Worm (Caenorhabditis elegans) whole organism, L4/young adult: ENCODE data around the gene C17G1.14.

Experiments used
- W03F9.2 ChIP-seq: fragments of 150-350 bp; optimal IDR thresholded peaks from 2 replicates; lab custom pipeline; 2014; ENCODE audit warnings: missing biosample characterization, missing genetic modification characterization
- dao-5 ChIP-seq: sonication (generic microtip); optimal IDR thresholded peaks from 2 replicates; lab custom pipeline; 2016; ENCODE audit warnings: missing genotype, missing genetic modification characterization, moderate library complexity, missing compliant biosample characterization
- him-1 ChIP-seq: sonication (generic microtip); optimal IDR thresholded peaks from 2 replicates; lab custom pipeline; 2016; ENCODE audit warnings: missing genotype, missing genetic modification reagents, missing genetic modification characterization, missing compliant biosample characterization

C17G1.14 gene

DNA sequence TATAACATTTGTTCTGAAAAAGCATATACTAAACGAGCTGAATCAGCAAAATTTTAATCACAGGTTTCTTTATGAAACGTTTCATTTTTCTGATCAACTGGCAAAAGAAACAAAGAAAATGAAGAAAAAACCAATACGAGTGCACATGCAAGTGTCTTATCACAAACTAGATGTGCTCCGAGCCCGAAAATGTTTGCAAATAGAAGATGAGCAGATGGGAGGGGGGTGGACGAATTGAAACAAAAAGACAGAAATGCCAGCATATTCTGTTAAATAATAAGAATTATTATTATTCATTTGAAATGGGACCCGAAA lies 4.6 kb upstream of the C17G1.14 start:
- TF ChIP-seq him-1 (tag; lab: Kevin White, UChicago) (no peak), W03F9.2 (tag; lab: Kevin White, UChicago) (no peak), dao-5 (no peak)

DNA sequence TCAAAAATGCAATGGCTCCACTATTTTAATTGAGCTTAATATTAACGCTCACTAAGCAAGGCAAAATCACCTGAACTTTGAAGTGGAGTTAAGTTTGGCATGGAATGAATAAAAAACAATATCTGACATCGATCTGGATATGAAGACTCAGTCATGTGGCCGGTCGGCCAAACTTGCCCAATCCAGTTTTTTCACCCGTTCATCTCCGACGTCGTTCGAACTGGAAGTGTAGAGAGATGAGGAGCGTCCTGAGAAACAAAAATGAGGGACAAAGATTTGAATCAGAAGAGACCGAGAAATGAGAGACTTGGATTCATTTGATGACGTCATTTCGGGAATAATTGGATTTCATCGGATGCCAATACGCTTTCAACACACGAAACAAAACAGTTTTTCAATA lies 522 bp upstream of the C17G1.14 start:
- TF ChIP-seq W03F9.2 (tag; lab: Kevin White, UChicago) = no peak
- no peak for TF ChIP-seq him-1 (tag; lab: Kevin White, UChicago)
- no peak for TF ChIP-seq dao-5

DNA sequence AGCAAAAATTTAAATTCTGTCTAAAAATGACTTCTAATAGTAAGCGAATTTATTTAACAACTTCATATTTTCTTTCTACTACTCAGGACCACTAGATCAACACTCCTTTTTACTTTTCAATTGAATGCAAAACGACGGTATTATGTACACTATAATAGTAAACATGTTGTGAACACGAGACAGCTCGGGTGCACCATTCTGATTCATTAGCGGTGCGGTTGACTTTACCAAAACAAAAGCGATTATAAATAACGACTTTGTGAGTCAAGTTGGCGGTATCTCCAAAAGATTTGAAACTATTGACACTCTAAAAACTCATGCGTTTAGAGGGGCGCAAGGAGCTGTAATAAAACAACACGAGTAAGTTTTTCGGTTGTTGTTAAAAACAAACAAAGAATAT lies 1.9 kb downstream of the C17G1.14 start:
- TF ChIP-seq W03F9.2 (tag; lab: Kevin White, UChicago) = no peak
- no peak for TF ChIP-seq him-1 (tag; lab: Kevin White, UChicago)
- no peak for TF ChIP-seq dao-5

DNA sequence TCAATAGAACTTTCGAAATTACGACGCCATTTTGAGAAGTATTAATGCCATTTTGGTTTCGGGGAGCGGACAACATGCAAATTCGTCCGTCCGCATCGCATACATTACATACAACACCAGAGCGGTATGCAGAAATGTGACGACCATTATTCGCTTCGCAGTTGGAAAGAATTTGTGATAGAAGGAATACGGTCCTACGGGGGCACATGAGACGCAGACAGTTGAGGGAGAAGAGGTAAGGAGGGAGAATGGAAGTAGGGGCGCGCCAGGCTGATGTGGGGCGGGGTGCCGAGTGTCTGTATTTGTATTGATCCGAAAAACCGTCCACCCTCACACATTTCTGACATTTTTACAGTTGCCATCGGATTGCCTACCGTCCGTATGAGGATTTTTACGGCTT lies 2.8 kb downstream of the C17G1.14 start:
- TF ChIP-seq him-1 (tag; lab: Kevin White, UChicago) (no peak), W03F9.2 (tag; lab: Kevin White, UChicago) (no peak), dao-5 (no peak)

DNA sequence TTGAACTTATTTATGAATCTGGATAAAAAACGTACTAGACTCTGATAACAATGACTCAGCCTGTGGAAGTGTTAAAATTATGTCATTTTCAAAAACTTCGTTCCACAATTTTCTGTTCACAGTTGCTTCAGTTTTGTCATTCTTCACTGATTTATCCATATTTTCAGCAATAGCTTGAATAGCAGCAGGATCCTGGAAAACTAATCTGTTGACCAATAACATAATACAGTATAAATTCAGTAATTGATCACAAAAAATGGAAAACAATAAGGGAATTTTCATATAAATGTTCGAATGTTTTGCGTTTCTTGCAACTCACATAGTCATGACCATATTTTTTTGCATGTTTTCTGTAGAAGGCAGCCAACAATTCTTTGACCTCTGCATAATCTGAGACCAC lies 9.9 kb downstream of the C17G1.14 start:
- TF ChIP-seq him-1 (tag; lab: Kevin White, UChicago) = no peak
- no peak for TF ChIP-seq dao-5
- TF ChIP-seq W03F9.2 (tag; lab: Kevin White, UChicago) = no peak

DNA sequence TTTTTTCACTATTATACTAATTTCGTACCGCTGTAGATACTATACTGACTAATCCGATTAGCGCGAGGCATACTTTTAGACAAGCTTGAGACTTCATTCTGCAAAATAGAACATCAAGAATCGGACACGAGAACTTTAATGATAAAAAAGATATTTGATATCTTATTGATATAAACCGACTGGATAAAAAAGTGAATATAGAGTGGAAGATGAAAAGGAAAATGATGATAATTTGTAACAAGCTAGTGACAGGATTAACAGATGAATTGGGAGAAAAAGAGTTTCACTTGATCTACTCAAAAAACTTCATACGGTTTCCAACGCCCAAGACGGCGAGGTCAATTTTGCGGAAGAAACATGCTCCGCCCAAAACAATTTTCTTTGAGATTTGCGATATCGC lies 10.3 kb downstream of the C17G1.14 start, which contains the start of gene nas-37:
nas-37 (minus strand) TSS at position 101 of the 400 bp plus-strand sequence.
- TF ChIP-seq him-1 (tag; lab: Kevin White, UChicago) (no peak), dao-5 (no peak), W03F9.2 (tag; lab: Kevin White, UChicago) (no peak)

DNA sequence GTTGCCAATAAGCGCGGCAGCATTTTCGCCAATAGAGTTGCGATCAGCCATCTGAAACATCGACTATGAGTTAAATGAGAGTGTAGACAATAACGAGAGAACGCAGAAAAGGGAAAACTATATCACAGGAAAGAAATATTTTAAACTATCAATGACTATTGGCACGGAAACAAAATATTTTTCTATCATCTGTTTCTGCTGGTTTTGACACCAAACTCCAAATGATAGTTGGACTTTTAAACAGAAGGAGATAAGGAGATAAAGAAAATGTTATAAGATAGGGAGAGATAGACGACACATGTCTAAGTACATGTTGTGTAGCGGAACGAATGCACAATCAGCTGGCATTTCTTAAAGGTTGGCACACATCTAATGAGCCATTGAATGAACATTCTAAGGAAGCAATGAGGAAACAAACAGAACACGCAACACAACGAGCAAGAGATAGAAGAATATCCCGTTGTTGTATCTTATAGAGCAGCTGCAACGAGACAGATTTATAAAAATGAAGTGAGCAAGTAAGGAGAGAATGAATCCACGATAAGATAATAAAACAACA lies 15.9 kb downstream of the C17G1.14 start, which contains the start of gene cysl-1:
cysl-1 (minus strand) TSS at position 51 of the 559 bp plus-strand sequence.
- TF ChIP-seq him-1 (tag; lab: Kevin White, UChicago) = no peak
- TF ChIP-seq W03F9.2 (tag; lab: Kevin White, UChicago) = no peak
- no peak for TF ChIP-seq dao-5

DNA sequence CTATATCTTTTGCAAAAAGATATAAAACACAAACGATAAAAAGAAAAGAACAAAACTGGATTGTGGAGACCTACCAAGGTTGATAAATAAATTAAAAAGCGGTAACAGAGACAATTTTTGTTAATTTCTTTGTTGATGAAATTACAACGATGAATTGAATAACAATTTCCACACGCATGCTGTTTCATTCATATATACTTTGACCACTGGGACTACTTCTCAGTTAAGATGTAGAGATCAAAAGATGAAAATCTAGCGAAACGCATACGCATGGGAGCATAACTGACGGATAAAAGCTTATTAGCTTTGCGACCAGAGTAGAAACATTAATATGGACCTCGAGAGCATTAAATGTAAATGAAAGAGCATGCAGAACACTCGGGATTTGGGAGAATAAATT lies 17.4 kb downstream of the C17G1.14 start:
- TF ChIP-seq dao-5 = no peak
- TF ChIP-seq him-1 (tag; lab: Kevin White, UChicago) = no peak

DNA sequence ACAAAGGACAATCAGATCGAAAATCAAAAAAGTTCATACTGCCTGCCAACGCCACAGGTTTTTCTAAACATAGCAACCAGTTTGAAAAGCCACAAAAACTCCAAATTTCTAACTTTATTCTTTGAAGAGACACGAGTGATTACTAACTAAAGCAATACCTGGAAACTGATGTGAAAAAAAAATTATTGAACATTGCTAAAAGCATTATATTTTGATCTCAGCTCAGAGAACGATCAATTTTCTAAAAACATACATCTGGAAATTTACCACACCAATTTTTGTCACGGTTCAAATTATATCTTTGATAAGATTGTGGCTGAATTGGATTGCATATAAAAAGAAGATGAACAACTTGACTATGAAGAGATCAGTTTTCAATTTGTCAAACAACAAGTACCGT lies 18.8 kb downstream of the C17G1.14 start:
- no peak for TF ChIP-seq him-1 (tag; lab: Kevin White, UChicago)
- TF ChIP-seq W03F9.2 (tag; lab: Kevin White, UChicago) = no peak
- no peak for TF ChIP-seq dao-5

DNA sequence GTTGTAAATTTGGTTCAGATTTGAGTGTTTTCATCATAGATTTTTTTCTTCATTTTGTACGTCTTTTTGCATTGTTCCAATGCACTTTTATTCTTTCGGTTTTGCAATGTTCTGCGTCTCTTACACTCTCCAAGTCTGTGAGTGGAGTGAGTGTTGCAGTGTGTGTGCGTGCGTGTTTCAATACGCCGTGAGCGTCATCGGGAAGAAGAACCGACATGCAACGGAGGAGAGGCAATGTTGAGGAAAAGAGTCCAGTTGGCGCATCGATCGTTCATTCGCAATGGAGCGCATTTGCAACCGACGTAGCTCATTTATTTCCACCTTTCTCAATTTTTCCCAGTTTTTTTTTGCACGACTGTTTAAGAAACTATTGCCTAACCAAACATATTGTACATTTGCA lies 19.9 kb downstream of the C17G1.14 start, which contains the start of gene ZC506.1:
ZC506.1 (plus strand) TSS at position 400 of the 400 bp plus-strand sequence.
- peak; percentile 31 for TF ChIP-seq dao-5
- TF ChIP-seq him-1 (tag; lab: Kevin White, UChicago) = peak; percentile 90
- TF ChIP-seq W03F9.2 (tag; lab: Kevin White, UChicago) = peak; percentile 91

DNA sequence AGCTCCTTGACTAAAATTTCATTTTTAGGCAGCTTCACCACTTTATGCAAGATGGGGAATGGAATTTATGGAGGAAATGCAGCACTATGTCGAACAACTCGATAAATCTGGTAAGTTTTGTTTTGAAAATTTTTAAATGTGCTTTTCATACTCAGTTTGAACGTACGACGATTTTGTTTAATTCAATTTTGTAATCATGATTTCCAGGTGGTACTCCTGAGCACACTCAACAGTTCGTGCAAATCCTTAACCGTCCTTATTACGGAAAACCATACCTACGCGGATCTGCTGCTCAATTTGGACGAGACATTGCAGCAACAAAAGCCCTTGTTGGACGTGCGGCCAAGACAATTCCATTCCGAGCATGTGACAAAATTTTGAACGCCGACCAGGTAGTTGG lies 23.9 kb downstream of the C17G1.14 start:
- TF ChIP-seq dao-5 (no peak), him-1 (tag; lab: Kevin White, UChicago) (no peak), W03F9.2 (tag; lab: Kevin White, UChicago) (no peak)

DNA sequence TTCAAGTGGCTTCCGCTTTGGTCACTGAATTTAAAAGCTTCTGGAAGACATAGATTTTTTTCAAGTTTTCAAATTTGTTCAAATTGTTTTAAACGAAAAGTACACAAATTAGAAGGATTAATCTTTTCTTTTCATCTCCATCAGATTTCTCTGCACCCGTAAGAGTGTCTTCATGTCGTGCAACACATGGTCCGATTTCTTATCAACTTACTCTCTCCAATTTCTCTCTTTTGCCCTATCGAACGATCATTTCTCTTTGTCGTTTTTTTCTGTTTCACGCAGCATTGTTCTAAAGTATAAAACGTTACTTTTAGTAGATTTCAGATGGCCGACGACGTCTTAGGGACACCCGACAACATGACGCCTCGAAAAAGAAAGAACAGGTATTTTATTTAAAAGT lies 26.7 kb downstream of the C17G1.14 start, which contains the start of gene pssy-1:
pssy-1 (plus strand) TSS at position 318 of the 400 bp plus-strand sequence.
- TF ChIP-seq him-1 (tag; lab: Kevin White, UChicago) (no peak), W03F9.2 (tag; lab: Kevin White, UChicago) (no peak), dao-5 (no peak)

DNA sequence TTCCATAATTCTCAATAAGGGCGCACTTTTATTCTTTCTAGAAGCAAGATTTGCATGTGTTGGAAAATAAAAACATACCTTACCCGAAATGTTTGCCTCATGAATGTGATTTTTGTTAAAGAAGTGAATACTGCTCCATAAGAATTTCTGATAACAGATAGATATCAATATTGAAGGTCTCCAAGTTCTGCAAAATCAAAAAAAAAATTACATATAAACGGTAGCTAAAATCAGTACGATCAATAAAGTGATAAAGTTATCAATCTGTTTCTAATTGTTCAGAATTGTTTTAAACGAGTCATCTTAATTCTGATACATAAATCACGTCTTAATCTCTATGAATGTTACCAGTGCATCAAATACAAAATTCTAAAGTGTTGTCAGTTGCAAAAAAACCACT lies 37.6 kb downstream of the C17G1.14 start, which contains the start of gene mgl-1:
mgl-1 (minus strand) TSS at position 101 of the 400 bp plus-strand sequence.
- TF ChIP-seq dao-5 = no peak
- TF ChIP-seq him-1 (tag; lab: Kevin White, UChicago) = no peak
- no peak for TF ChIP-seq W03F9.2 (tag; lab: Kevin White, UChicago)

DNA sequence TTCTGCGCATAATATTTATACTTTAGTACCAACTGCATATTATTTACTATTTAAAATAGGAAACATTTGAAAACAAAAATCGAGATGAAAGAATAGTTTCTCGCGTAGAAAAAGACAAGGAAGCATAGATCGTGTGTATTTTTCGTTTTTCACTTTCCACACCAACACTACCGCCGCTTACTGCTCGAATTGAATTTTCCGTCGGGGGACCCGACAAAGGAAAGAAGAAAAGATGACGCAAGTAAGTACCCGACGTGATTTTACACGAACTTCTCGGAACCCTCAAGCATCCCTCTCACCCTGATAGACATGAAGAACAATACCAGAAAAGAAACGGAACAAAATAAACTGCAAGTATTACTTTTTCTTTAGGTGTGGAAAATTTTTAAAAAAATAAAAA lies 42.6 kb downstream of the C17G1.14 start:
- no peak for TF ChIP-seq dao-5
- no peak for TF ChIP-seq him-1 (tag; lab: Kevin White, UChicago)
- TF ChIP-seq W03F9.2 (tag; lab: Kevin White, UChicago) = no peak

DNA sequence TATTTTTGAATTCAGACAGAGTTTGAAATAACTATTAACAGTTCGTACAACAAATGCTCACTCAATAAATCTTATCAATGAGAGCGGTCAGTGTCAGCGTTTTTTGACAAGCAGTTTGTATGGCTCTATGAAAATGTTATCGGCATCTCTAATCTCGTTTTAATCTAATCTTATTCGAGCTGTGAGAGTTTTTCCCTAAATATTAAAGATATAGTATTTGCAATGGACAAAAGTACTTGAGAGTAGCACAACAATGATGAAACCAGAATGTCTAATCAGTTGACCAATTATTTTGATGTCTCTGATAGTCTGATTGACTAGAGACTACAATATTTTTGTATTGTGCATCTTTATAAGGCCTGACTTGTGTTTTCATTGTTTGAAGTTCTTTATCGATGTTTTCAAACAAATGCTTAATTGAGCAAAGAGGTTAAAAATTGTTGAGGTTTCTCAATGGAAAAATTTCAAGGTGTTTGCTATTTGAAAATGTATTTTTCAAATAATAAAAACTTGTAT lies 46.3 kb downstream of the C17G1.14 start, which contains the start of gene F19C6.5:
F19C6.5 (minus strand) TSS at position 51 of the 516 bp plus-strand sequence.
- TF ChIP-seq dao-5 (no peak), W03F9.2 (tag; lab: Kevin White, UChicago) (no peak), him-1 (tag; lab: Kevin White, UChicago) (no peak)
